Fruit fly (Drosophila melanogaster): ENCODE data around the gene CG6511.
A peak's percentile ranks its signal among the peaks of the same experiment; 100 is the strongest.

- TF ChIP-seq toe (GFP tag; optimal IDR thresholded peaks at IDR 0.05) (peak; percentile 30), tj (GFP tag; optimal IDR thresholded peaks at IDR 0.05) (no peak), bab1 (GFP tag; optimal IDR thresholded peaks at IDR 0.05) (no peak), CG7101 (tag; optimal IDR thresholded peaks at IDR 0.05) (no peak), CG5204 (GFP tag; optimal IDR thresholded peaks at IDR 0.05) (no peak), ovo (GFP tag; optimal IDR thresholded peaks at IDR 0.05) (no peak), CG1620 (GFP tag; optimal IDR thresholded peaks at IDR 0.05) (no peak), cnc (optimal IDR thresholded peaks at IDR 0.05) (no peak), pad (GFP tag; optimal IDR thresholded peaks at IDR 0.05) (no peak), CG14711 (tag; optimal IDR thresholded peaks at IDR 0.05) (no peak), Clk (GFP tag; optimal IDR thresholded peaks at IDR 0.05) (no peak), CG7045 (GFP tag; optimal IDR thresholded peaks at IDR 0.05) (no peak)
Measured at dm6 chr3L:8676500-8676899, 44.6 kb upstream of the CG6511 start.
